Worm (Caenorhabditis elegans): ENCODE data around the gene F02E11.4.

DNA sequence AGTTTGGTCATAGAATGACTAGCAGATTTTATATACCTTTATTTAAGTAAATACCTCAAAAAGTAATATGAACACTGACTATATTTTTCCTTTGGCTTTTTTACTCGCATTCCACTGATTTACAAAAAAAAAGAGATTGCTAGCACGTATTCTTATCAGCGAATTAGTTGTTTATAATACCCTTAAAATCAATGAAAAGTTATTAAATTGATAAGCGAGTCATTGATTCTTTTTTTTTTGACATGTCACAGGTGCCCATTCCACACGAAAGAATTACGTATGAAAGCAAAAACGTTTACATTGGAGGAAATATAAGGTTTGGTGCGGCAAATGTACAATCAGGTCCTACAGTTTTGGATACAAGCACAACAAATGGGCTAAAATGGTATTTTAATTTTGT, 17.6 kb upstream of the F02E11.4 start, which contains the start of gene btb-17:
- TF ChIP-seq dao-5 (tag; optimal IDR thresholded peaks at IDR 0.05) (no peak), him-1 (tag; optimal IDR thresholded peaks at IDR 0.05) (no peak)

Data from whole organism, L4/young adult.